Worm (Caenorhabditis elegans) whole organism, midembryonic: ENCODE data around the gene T04F8.3.

Experiments
- T22C8.4 ChIP-seq: fragments of 200-800 bp; sonication (Bioruptor generic); IDR thresholded peaks from 2 replicates; pipeline ENCODE4 v1.3.6; 2022; ENCODE audit warnings: missing genetic modification characterization, missing compliant biosample characterization
- cog-1 ChIP-seq: sonication (generic microtip); optimal IDR thresholded peaks from 2 replicates; lab custom pipeline; 2016; ENCODE audit warnings: missing genetic modification characterization, missing compliant biosample characterization
- flt-1 ChIP-seq: fragments of 200-800 bp; sonication (Bioruptor generic); IDR thresholded peaks from 2 replicates; pipeline ENCODE4 v1.3.6; 2022; ENCODE audit warnings: missing genetic modification characterization, missing compliant biosample characterization
- tab-1 ChIP-seq: fragments of 200-800 bp; sonication (Bioruptor generic); IDR thresholded peaks from 2 replicates; pipeline ENCODE4 v1.3.6; 2022; ENCODE audit warnings: missing genetic modification characterization, missing compliant biosample characterization
- ztf-23 ChIP-seq: fragments of 200-800 bp; sonication (Bioruptor generic); IDR thresholded peaks from 2 replicates; pipeline ENCODE4 v1.3.6; 2022; ENCODE audit warnings: missing genetic modification reagents, missing genetic modification characterization, missing compliant biosample characterization

ce11 chrX:11621997-11622396 is 36.4 kb upstream of the T04F8.3 start, which contains the start of gene sto-3:
- no peak for TF ChIP-seq ztf-23 (GFP tag; lab: Robert Waterston, UW)
- no peak for TF ChIP-seq T22C8.4 (GFP tag; lab: Robert Waterston, UW)
- no peak for TF ChIP-seq cog-1 (tag; lab: Kevin White, UChicago)
- no peak for TF ChIP-seq flt-1 (GFP tag; lab: Robert Waterston, UW)
- no peak for TF ChIP-seq tab-1
